Fruit fly (Drosophila melanogaster): ENCODE data around the gene CG42526.

The CG42526 gene

dm6 chr3L:9468261-9468890 lies 33.2 kb upstream of the CG42526 start (continued):
- TF ChIP-seq CG6854 (GFP tag; optimal IDR thresholded peaks at IDR 0.05) (no peak), CG3919 (GFP tag; optimal IDR thresholded peaks at IDR 0.05) (no peak), Eip78C (GFP tag) (peak; percentile 66), CG10669 (GFP tag; optimal IDR thresholded peaks at IDR 0.05) (no peak), CG6276 (GFP tag; optimal IDR thresholded peaks at IDR 0.05) (no peak), Hr4 (GFP tag; optimal IDR thresholded peaks at IDR 0.05) (peak; percentile 59), CG11762 (GFP tag; optimal IDR thresholded peaks at IDR 0.05; ENCODE audit: insufficient read depth) (no peak), Hr38 (GFP tag; optimal IDR thresholded peaks at IDR 0.05) (no peak), spab (GFP tag; optimal IDR thresholded peaks at IDR 0.05) (no peak), net (GFP tag; optimal IDR thresholded peaks at IDR 0.05) (peak; percentile 8), CG4318 (GFP tag; optimal IDR thresholded peaks at IDR 0.05) (peak; percentile 9), Hr39 (GFP tag; optimal IDR thresholded peaks at IDR 0.05) (peak; percentile 19), Sox14 (GFP tag; optimal IDR thresholded peaks at IDR 0.05) (peak; percentile 20), CG16779 (tag; optimal IDR thresholded peaks at IDR 0.05) (no peak), eg (GFP tag; IDR thresholded peaks at IDR 0.05) (no peak), fkh (GFP tag; optimal IDR thresholded peaks at IDR 0.05) (no peak), CG8632 (GFP tag; optimal IDR thresholded peaks at IDR 0.05) (no peak), Sox15 (GFP tag; optimal IDR thresholded peaks at IDR 0.05) (no peak), cyc (GFP tag; optimal IDR thresholded peaks at IDR 0.05) (peak; percentile 3), salr (GFP tag; optimal IDR thresholded peaks at IDR 0.05) (peak in 1 of 2 experiments; percentile 45), Ets21C (GFP tag; optimal IDR thresholded peaks at IDR 0.05) (no peak), ss (GFP tag; optimal IDR thresholded peaks at IDR 0.05) (no peak), Smox (GFP tag; optimal IDR thresholded peaks at IDR 0.05) (peak; percentile 32), CG10631 (GFP tag; optimal IDR thresholded peaks at IDR 0.05) (no peak), CG8319 (GFP tag; optimal IDR thresholded peaks at IDR 0.05) (no peak), dac (GFP tag; optimal IDR thresholded peaks at IDR 0.05) (no peak), CG6792 (GFP tag; optimal IDR thresholded peaks at IDR 0.05) (no peak), Eip93F (GFP tag; optimal IDR thresholded peaks at IDR 0.05) (no peak), CG6163 (GFP tag; IDR thresholded peaks at IDR 0.05) (no peak), CG15336 (GFP tag; IDR thresholded peaks at IDR 0.05) (no peak), acj6 (GFP tag; optimal IDR thresholded peaks at IDR 0.05) (no peak), CG11294 (GFP tag; IDR thresholded peaks at IDR 0.05) (no peak)

- TF ChIP-seq CG8119 (GFP tag; IDR thresholded peaks at IDR 0.05) (peak; percentile 66), CG6854 (GFP tag; optimal IDR thresholded peaks at IDR 0.05) (peak; percentile 48), svp (GFP tag) (no peak), eg (GFP tag; IDR thresholded peaks at IDR 0.05) (peak; percentile 83), CG31627 (GFP tag; optimal IDR thresholded peaks at IDR 0.05) (no peak), net (GFP tag; optimal IDR thresholded peaks at IDR 0.05) (peak; percentile 44), fkh (GFP tag; optimal IDR thresholded peaks at IDR 0.05) (peak; percentile 77), CG1621 (tag; optimal IDR thresholded peaks at IDR 0.05) (peak; percentile 23), Eip93F (GFP tag; optimal IDR thresholded peaks at IDR 0.05) (no peak), salr (GFP tag; optimal IDR thresholded peaks at IDR 0.05) (peak in 1 of 2 experiments; percentile 11), spab (GFP tag; optimal IDR thresholded peaks at IDR 0.05) (peak; percentile 2), fd85E (GFP tag; optimal IDR thresholded peaks at IDR 0.05) (peak; percentile 21), CG3919 (GFP tag; optimal IDR thresholded peaks at IDR 0.05) (peak; percentile 32), CG6808 (GFP tag; optimal IDR thresholded peaks at IDR 0.05) (peak; percentile 59), esn (GFP tag; optimal IDR thresholded peaks at IDR 0.05) (no peak), CG8319 (GFP tag; optimal IDR thresholded peaks at IDR 0.05) (no peak), Smox (GFP tag; optimal IDR thresholded peaks at IDR 0.05) (no peak), dsx (GFP tag; optimal IDR thresholded peaks at IDR 0.05; ENCODE audit: poor library complexity, severe bottlenecking) (no peak), acj6 (GFP tag; optimal IDR thresholded peaks at IDR 0.05) (no peak), CG9139 (GFP tag; optimal IDR thresholded peaks at IDR 0.05) (peak; percentile 58), CG15336 (GFP tag; IDR thresholded peaks at IDR 0.05) (peak; percentile 60), CG6276 (GFP tag; optimal IDR thresholded peaks at IDR 0.05) (peak; percentile 73), CG16779 (tag; optimal IDR thresholded peaks at IDR 0.05) (peak; percentile 8), CG3032 (tag; optimal IDR thresholded peaks at IDR 0.05) (no peak), Hr38 (GFP tag; optimal IDR thresholded peaks at IDR 0.05) (no peak), achi (GFP tag; optimal IDR thresholded peaks at IDR 0.05) (peak; percentile 9), Sox102F (GFP tag; optimal IDR thresholded peaks at IDR 0.05) (peak; percentile 15), CG6163 (GFP tag; IDR thresholded peaks at IDR 0.05) (peak; percentile 80; the same call in 2 of the 3 replicates), Lpt (GFP tag; optimal IDR thresholded peaks at IDR 0.05) (peak; percentile 48), Eip75B (GFP tag; optimal IDR thresholded peaks at IDR 0.05) (no peak), ss (GFP tag; optimal IDR thresholded peaks at IDR 0.05) (peak; percentile 68 to 71), Eip78C (GFP tag) (peak; percentile 40)
These were observed 32.6 kb upstream of the CG42526 start for dm6 chr3L:9467763-9468206.

Measured in whole organism, prepupa.